Worm (Caenorhabditis elegans): ENCODE data around the gene snf-6.

The snf-6 gene

ce11 chrIII:1578566-1578965 lies 45.9 kb upstream of the snf-6 start:
- TF ChIP-seq nhr-11 (tag; optimal IDR thresholded peaks at IDR 0.05) (no peak), ztf-4 (tag; optimal IDR thresholded peaks at IDR 0.05) (no peak), nhr-6 (tag; optimal IDR thresholded peaks at IDR 0.05) (no peak), alr-1 (tag; optimal IDR thresholded peaks at IDR 0.05) (no peak), zag-1 (tag; optimal IDR thresholded peaks at IDR 0.05) (no peak), blmp-1 (tag; optimal IDR thresholded peaks at IDR 0.05; ENCODE audit: insufficient read depth) (no peak), nhr-129 (tag; optimal IDR thresholded peaks at IDR 0.05) (no peak), ZK546.5 (tag; optimal IDR thresholded peaks at IDR 0.05) (no peak), C34F6.9 (tag; optimal IDR thresholded peaks at IDR 0.05) (no peak), ceh-82 (tag; optimal IDR thresholded peaks at IDR 0.05) (no peak), mab-5 (tag; optimal IDR thresholded peaks at IDR 0.05) (no peak), R02D3.7 (tag; optimal IDR thresholded peaks at IDR 0.05) (no peak), nhr-10 (tag; optimal IDR thresholded peaks at IDR 0.05) (no peak), nhr-21 (tag; optimal IDR thresholded peaks at IDR 0.05) (no peak), sma-9 (GFP tag; optimal IDR thresholded peaks at IDR 0.05) (no peak), sma-9 (tag; optimal IDR thresholded peaks at IDR 0.05) (no peak), elt-1 (tag; optimal IDR thresholded peaks at IDR 0.05) (no peak), nhr-12 (tag; optimal IDR thresholded peaks at IDR 0.05) (no peak), sem-4 (tag; optimal IDR thresholded peaks at IDR 0.05) (no peak), unc-55 (GFP tag; optimal IDR thresholded peaks at IDR 0.05) (no peak), lsy-2 (tag; optimal IDR thresholded peaks at IDR 0.05) (no peak)

ce11 chrIII:1576451-1576850 lies 43.8 kb upstream of the snf-6 start, which contains the start of gene Y22D7AL.7:
Y22D7AL.7 (plus strand) TSS chrIII:1576751.
- TF ChIP-seq F13H6.1 (tag; optimal IDR thresholded peaks at IDR 0.05) (no peak), nhr-10 (tag; optimal IDR thresholded peaks at IDR 0.05) (no peak), snpc-4 (tag; optimal IDR thresholded peaks at IDR 0.05) (no peak), ceh-16 (tag; optimal IDR thresholded peaks at IDR 0.05) (no peak), fos-1 (tag; optimal IDR thresholded peaks at IDR 0.05) (no peak), lin-13 (GFP tag; optimal IDR thresholded peaks at IDR 0.05) (no peak), nhr-11 (tag; optimal IDR thresholded peaks at IDR 0.05) (no peak), mbf-1 (tag; optimal IDR thresholded peaks at IDR 0.05) (no peak), blmp-1 (tag; optimal IDR thresholded peaks at IDR 0.05; ENCODE audit: insufficient read depth) (no peak), skn-1 (tag; optimal IDR thresholded peaks at IDR 0.05) (no peak), elt-3 (tag; optimal IDR thresholded peaks at IDR 0.05) (no peak), elt-1 (tag; optimal IDR thresholded peaks at IDR 0.05) (no peak), lin-39 (tag; optimal IDR thresholded peaks at IDR 0.05) (no peak), nhr-6 (tag; optimal IDR thresholded peaks at IDR 0.05) (no peak), nhr-25 (tag; optimal IDR thresholded peaks at IDR 0.05) (no peak), peb-1 (tag; optimal IDR thresholded peaks at IDR 0.05) (no peak), nhr-129 (tag; optimal IDR thresholded peaks at IDR 0.05) (no peak), nhr-21 (tag; optimal IDR thresholded peaks at IDR 0.05) (no peak), lin-11 (tag; optimal IDR thresholded peaks at IDR 0.05) (no peak), sma-9 (GFP tag; optimal IDR thresholded peaks at IDR 0.05) (no peak), sma-9 (tag; optimal IDR thresholded peaks at IDR 0.05) (no peak)

- TF ChIP-seq egl-27 (tag; optimal IDR thresholded peaks at IDR 0.05) (no peak), F13H6.1 (tag; optimal IDR thresholded peaks at IDR 0.05) (no peak), ceh-82 (tag; optimal IDR thresholded peaks at IDR 0.05) (no peak), ztf-1 (GFP tag; conservative IDR thresholded peaks at IDR 0.05) (no peak), mdl-1 (tag; optimal IDR thresholded peaks at IDR 0.05) (no peak), ceh-16 (tag; optimal IDR thresholded peaks at IDR 0.05) (no peak), nhr-6 (tag; optimal IDR thresholded peaks at IDR 0.05) (no peak), nhr-23 (tag; optimal IDR thresholded peaks at IDR 0.05) (no peak), sma-3 (GFP tag; optimal IDR thresholded peaks at IDR 0.05) (no peak), nhr-77 (tag; optimal IDR thresholded peaks at IDR 0.05) (no peak), lin-39 (tag; optimal IDR thresholded peaks at IDR 0.05) (no peak), lin-11 (tag; optimal IDR thresholded peaks at IDR 0.05) (no peak), snpc-4 (tag; optimal IDR thresholded peaks at IDR 0.05) (no peak), alr-1 (tag; optimal IDR thresholded peaks at IDR 0.05) (no peak), ztf-11 (tag; optimal IDR thresholded peaks at IDR 0.05) (no peak), unc-39 (tag; optimal IDR thresholded peaks at IDR 0.05) (no peak)
These were observed 43.0 kb upstream of the snf-6 start for ce11 chrIII:1575651-1576050.
